Fruit fly (Drosophila melanogaster) whole organism, embryonic: Measurements from ENCODE around the gene CG17777.

ENCODE experiments used
- Atf-2 ChIP-seq: fragments of 200-800 bp; sonication (Bioruptor generic); optimal IDR thresholded peaks from 2 replicates; lab custom pipeline; 2016; ENCODE audit warnings: missing biosample characterization, missing genetic modification characterization
- CG1024 ChIP-seq: fragments of 200-800 bp; sonication (Bioruptor generic); IDR thresholded peaks from 2 replicates; pipeline ENCODE4 v1.3.6; 2022; ENCODE audit warnings: missing biosample characterization, missing genetic modification characterization
- Eip74EF ChIP-seq, 2 experiments: fragments of 200-800 bp in 1 of 2; fragments of >200 bp in 1 of 2; sonication (Bioruptor generic) in 1 of 2; optimal IDR thresholded peaks; 2 replicates each; lab custom pipeline; 2017 to 2019; ENCODE audit warnings: missing biosample characterization in 2 of 2, missing genetic modification characterization in 2 of 2, mild to moderate bottlenecking in 1 of 2, moderate library complexity in 1 of 2
- Rx ChIP-seq: fragments of 200-800 bp; sonication (Bioruptor generic); IDR thresholded peaks from 2 replicates; pipeline ENCODE4 v1.3.6; 2022; ENCODE audit warnings: missing biosample characterization, missing genetic modification characterization

- TF ChIP-seq Atf-2 (GFP tag; lab: Kevin White, UChicago) = no peak
- TF ChIP-seq Rx (GFP tag; lab: Robert Waterston, UW) = no peak
- TF ChIP-seq CG1024 (GFP tag; lab: Robert Waterston, UW) = no peak
- TF ChIP-seq Eip74EF (GFP tag; optimal IDR thresholded peaks at IDR 0.05; lab: Kevin White, UChicago) = no peak
These were observed 38.0 kb upstream of the CG17777 start for dm6 chrX:2148671-2149070.
